Fruit fly (Drosophila melanogaster): ENCODE results near the gene Sf3b5.

Gene Sf3b5

DNA sequence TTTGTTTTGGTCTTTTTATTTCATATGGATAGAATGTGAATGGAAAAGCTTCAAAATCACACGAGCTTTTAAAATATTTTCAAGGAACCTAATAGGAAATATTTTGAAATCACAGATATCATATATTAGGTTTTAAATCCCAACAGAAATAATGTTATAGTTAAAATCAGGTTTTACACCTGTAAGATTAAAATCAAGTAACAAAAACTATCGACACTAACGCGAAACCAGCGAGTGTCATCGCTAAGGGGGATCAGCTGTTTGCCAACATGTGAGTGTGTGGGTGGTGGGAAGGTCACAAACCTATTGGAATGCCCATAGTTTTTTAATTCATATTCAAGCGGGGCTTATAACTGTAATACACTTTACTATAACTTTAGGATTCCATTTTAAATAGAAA, 23.5 kb upstream of the Sf3b5 start, which contains the start of gene hyx (continued):
- TF ChIP-seq mld (GFP tag; IDR thresholded peaks at IDR 0.05; ENCODE audit: partially characterized antibody), result 0 out of 3 replicates have a peak, but pooled peaks have one; percentile 18
- peak; percentile 57 for TF ChIP-seq Antp (GFP tag; optimal IDR thresholded peaks at IDR 0.05)
- TF ChIP-seq hkb (optimal IDR thresholded peaks at IDR 0.05), result no peak
- TF ChIP-seq hkb (GFP tag; IDR thresholded peaks at IDR 0.05), result peak; percentile 45; the same call in 1 of the 2 replicates
- no peak for TF ChIP-seq CG5953 (GFP tag; IDR thresholded peaks at IDR 0.05)
- TF ChIP-seq Six4 (GFP tag; optimal IDR thresholded peaks at IDR 0.05), result no peak
- no peak for TF ChIP-seq CG2889 (GFP tag; IDR thresholded peaks at IDR 0.05)
- peak; percentile 56 for TF ChIP-seq CG8924 (tag; optimal IDR thresholded peaks at IDR 0.05)
- peak; percentile 48 for TF ChIP-seq Nf-YC (tag; optimal IDR thresholded peaks at IDR 0.05)
- peak; percentile 42 for TF ChIP-seq Dref (GFP tag; IDR thresholded peaks at IDR 0.05)
- TF ChIP-seq gem (tag; optimal IDR thresholded peaks at IDR 0.05), result peak; percentile 53
- peak; percentile 5 for TF ChIP-seq Deaf1 (tag; optimal IDR thresholded peaks at IDR 0.05)
- TF ChIP-seq MESR4 (GFP tag; optimal IDR thresholded peaks at IDR 0.05), result no peak
- TF ChIP-seq CG17912 (GFP tag; optimal IDR thresholded peaks at IDR 0.05), result no peak
- TF ChIP-seq chinmo (GFP tag; IDR thresholded peaks at IDR 0.05; ENCODE audit: partially characterized antibody), result peak; percentile 78; the same call in 3 of the 4 replicates
- peak; percentile 58; the same call in 1 of the 2 replicates for TF ChIP-seq NFAT (GFP tag; IDR thresholded peaks at IDR 0.05)
- no peak for TF ChIP-seq Jarid2 (GFP tag; optimal IDR thresholded peaks at IDR 0.05)
- peak; percentile 76 for TF ChIP-seq gro (GFP tag; optimal IDR thresholded peaks at IDR 0.05)
- peak; percentile 44 for TF ChIP-seq CG17359 (tag; optimal IDR thresholded peaks at IDR 0.05)
- no peak for TF ChIP-seq sc (optimal IDR thresholded peaks at IDR 0.05)
- TF ChIP-seq sc (GFP tag; optimal IDR thresholded peaks at IDR 0.05), result no peak
- TF ChIP-seq CG2129 (GFP tag; IDR thresholded peaks at IDR 0.05; ENCODE audit: partially characterized antibody), result peak; percentile 82
- TF ChIP-seq CG1602 (GFP tag; optimal IDR thresholded peaks at IDR 0.05), result no peak
- no peak for TF ChIP-seq Doc2 (GFP tag; IDR thresholded peaks at IDR 0.05)
- no peak for TF ChIP-seq nau (GFP tag; optimal IDR thresholded peaks at IDR 0.05)
- no peak for TF ChIP-seq CG11247 (GFP tag; IDR thresholded peaks at IDR 0.05)
- no peak for TF ChIP-seq Spps (tag; optimal IDR thresholded peaks at IDR 0.05)
- no peak for TF ChIP-seq CG10274 (GFP tag; optimal IDR thresholded peaks at IDR 0.05)
- TF ChIP-seq CG15011 (GFP tag; optimal IDR thresholded peaks at IDR 0.05), result no peak
- no peak for TF ChIP-seq CG4707 (GFP tag; optimal IDR thresholded peaks at IDR 0.05)
- no peak for TF ChIP-seq CG11504 (tag; optimal IDR thresholded peaks at IDR 0.05)
- no peak for TF ChIP-seq so (GFP tag; IDR thresholded peaks at IDR 0.05)
- TF ChIP-seq zen (tag; optimal IDR thresholded peaks at IDR 0.05), result no peak
- no peak for TF ChIP-seq CG4328 (GFP tag; optimal IDR thresholded peaks at IDR 0.05)
- no peak for TF ChIP-seq abd-A (tag; optimal IDR thresholded peaks at IDR 0.05)
- peak; percentile 34; the same call in 1 of the 4 replicates for TF ChIP-seq Gug (GFP tag; IDR thresholded peaks at IDR 0.05)
- TF ChIP-seq toy (GFP tag; IDR thresholded peaks at IDR 0.05), result no peak
- peak; percentile 41 for TF ChIP-seq Bteb2 (GFP tag; optimal IDR thresholded peaks at IDR 0.05)
- no peak for TF ChIP-seq D19B (GFP tag; optimal IDR thresholded peaks at IDR 0.05)
- TF ChIP-seq lbe (GFP tag; optimal IDR thresholded peaks at IDR 0.05), result peak; percentile 39
- no peak for TF ChIP-seq E2f2 (GFP tag; IDR thresholded peaks at IDR 0.05)
- peak; percentile 20 for TF ChIP-seq odd (GFP tag; optimal IDR thresholded peaks at IDR 0.05)
- TF ChIP-seq Pdp1 (GFP tag; optimal IDR thresholded peaks at IDR 0.05), result peak in 1 of 2 experiments; percentile 41
- TF ChIP-seq tx (GFP tag; optimal IDR thresholded peaks at IDR 0.05), result peak; percentile 14
- peak; percentile 87 for TF ChIP-seq CG12155 (GFP tag; optimal IDR thresholded peaks at IDR 0.05)
- TF ChIP-seq CG2678 (tag; optimal IDR thresholded peaks at IDR 0.05), result no peak
- peak; percentile 23 for TF ChIP-seq CG12659 (GFP tag; optimal IDR thresholded peaks at IDR 0.05)
- peak; percentile 9 for TF ChIP-seq CG1233 (GFP tag; optimal IDR thresholded peaks at IDR 0.05)
- peak; percentile 22 for TF ChIP-seq CG18619 (GFP tag; optimal IDR thresholded peaks at IDR 0.05)
- no peak for TF ChIP-seq CG43689 (GFP tag; IDR thresholded peaks at IDR 0.05)
- peak; percentile 38 for TF ChIP-seq CG17385 (GFP tag; optimal IDR thresholded peaks at IDR 0.05)

Measured in whole organism, embryonic.